Worm (Caenorhabditis elegans): ENCODE measurements around the gene gly-12.

DNA sequence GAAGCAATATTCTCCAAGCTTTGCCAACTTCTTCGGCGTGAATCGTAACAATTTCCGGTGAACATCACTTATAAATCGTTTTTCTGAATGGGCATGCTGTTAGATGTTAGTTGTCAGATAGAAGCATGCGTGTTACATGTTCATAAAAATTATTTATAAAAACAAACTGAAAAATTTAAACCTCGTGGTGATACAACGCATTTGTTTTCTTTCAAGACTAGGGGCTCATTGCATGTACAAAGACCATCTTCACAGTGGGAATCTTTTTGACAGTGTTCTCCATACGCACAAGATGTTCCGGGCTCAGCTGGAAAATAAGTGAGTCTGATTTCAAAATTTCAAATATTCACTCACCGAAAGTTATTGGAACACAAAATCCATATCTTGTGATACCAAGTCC lies 27.1 kb downstream of the gly-12 start:
- TF ChIP-seq flt-1 (GFP tag; IDR thresholded peaks at IDR 0.05): no peak
- TF ChIP-seq klf-2 (GFP tag; conservative IDR thresholded peaks at IDR 0.05): no peak
- TF ChIP-seq ref-1 (GFP tag; conservative IDR thresholded peaks at IDR 0.05): no peak
- no peak for TF ChIP-seq med-1 (GFP tag; optimal IDR thresholded peaks at IDR 0.05; ENCODE audit: insufficient read depth)
- no peak for TF ChIP-seq T22C8.4 (GFP tag; IDR thresholded peaks at IDR 0.05)
- no peak for TF ChIP-seq tab-1 (GFP tag; IDR thresholded peaks at IDR 0.05)
- TF ChIP-seq cog-1 (tag; optimal IDR thresholded peaks at IDR 0.05): no peak
- no peak for TF ChIP-seq ztf-23 (GFP tag; IDR thresholded peaks at IDR 0.05)

Measured in whole organism, midembryonic.